Fruit fly (Drosophila melanogaster): ENCODE results near the gene nSyb.

The nSyb gene

DNA sequence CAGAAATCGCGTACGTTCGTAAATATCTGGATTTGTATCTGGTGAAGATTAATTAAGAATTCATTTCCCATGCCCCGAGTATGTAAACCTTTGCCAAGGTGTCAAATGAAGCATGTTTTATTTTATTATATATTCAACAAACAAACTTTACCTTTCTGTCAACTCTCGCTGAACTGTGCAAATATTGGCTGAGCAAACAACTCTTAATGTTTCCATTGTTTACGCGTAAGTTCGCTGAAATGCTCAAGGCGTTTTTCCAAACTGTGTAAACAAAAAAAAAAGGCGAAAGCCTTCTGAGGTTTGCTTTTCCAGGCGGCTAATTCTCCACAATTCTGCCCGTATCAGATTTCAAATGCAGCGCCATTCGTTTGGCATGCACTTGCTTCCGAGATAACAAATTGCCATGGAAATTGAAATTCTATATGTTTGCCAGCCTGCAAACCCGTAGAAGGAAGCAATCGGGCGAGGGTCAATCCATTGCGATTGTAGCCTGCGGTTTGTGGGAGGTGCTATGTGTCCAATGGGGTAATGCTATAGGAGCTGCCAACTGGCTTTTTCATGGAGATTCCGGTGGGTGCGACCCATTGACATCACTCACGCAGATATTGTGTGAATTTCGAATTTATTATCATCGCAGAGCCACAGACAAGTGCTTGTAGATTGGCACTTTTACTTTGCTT lies 45.7 kb downstream of the nSyb start (continued):
- TF ChIP-seq p53 (GFP tag; optimal IDR thresholded peaks at IDR 0.05) (peak; percentile 12), so (GFP tag; IDR thresholded peaks at IDR 0.05) (peak; percentile 66; the same call in 1 of the 3 replicates), Hey (tag; optimal IDR thresholded peaks at IDR 0.05) (peak; percentile 77), CG12219 (GFP tag; optimal IDR thresholded peaks at IDR 0.05) (peak; percentile 11), CG42726 (GFP tag; IDR thresholded peaks at IDR 0.05; ENCODE audit: partially characterized antibody) (no peak), nau (GFP tag; optimal IDR thresholded peaks at IDR 0.05) (no peak), CG14667 (GFP tag; IDR thresholded peaks at IDR 0.05) (no peak), CG11093 (GFP tag; IDR thresholded peaks at IDR 0.05) (no peak), Nf-YA (GFP tag; IDR thresholded peaks at IDR 0.05) (peak; percentile 47; the same call in 1 of the 2 replicates), peb (GFP tag; IDR thresholded peaks at IDR 0.05) (no peak), sr (GFP tag; IDR thresholded peaks at IDR 0.05) (no peak), Sry-δ (GFP tag; optimal IDR thresholded peaks at IDR 0.05) (peak; percentile 19), vvl (GFP tag; IDR thresholded peaks at IDR 0.05) (no peak), Hand (GFP tag; optimal IDR thresholded peaks at IDR 0.05) (peak; percentile 74), fd96Cb (tag; optimal IDR thresholded peaks at IDR 0.05) (peak; percentile 19), CG7556 (GFP tag; optimal IDR thresholded peaks at IDR 0.05) (peak; percentile 65), NFAT (GFP tag; IDR thresholded peaks at IDR 0.05) (0 out of 2 replicates have a peak, but pooled peaks have one; percentile 41), bsh (GFP tag; optimal IDR thresholded peaks at IDR 0.05) (no peak), ewg (GFP tag; optimal IDR thresholded peaks at IDR 0.05) (no peak), Trl (optimal IDR thresholded peaks at IDR 0.05) (no peak), Trl (GFP tag; optimal IDR thresholded peaks at IDR 0.05) (peak; percentile 73), CG1024 (GFP tag; IDR thresholded peaks at IDR 0.05) (no peak), prd (optimal IDR thresholded peaks at IDR 0.05) (no peak), prd (GFP tag; IDR thresholded peaks at IDR 0.05) (no peak), grau (tag; optimal IDR thresholded peaks at IDR 0.05) (peak; percentile 53), slbo (GFP tag; IDR thresholded peaks at IDR 0.05) (peak; percentile 33), ci (GFP tag; IDR thresholded peaks at IDR 0.05) (peak; percentile 67), CG4360 (GFP tag; IDR thresholded peaks at IDR 0.05) (no peak), Elba2 (GFP tag; optimal IDR thresholded peaks at IDR 0.05) (no peak), slp2 (GFP tag; optimal IDR thresholded peaks at IDR 0.05) (no peak), CG8290 (GFP tag; optimal IDR thresholded peaks at IDR 0.05) (no peak), CG8290 (tag; optimal IDR thresholded peaks at IDR 0.05) (no peak), row (GFP tag; IDR thresholded peaks at IDR 0.05) (no peak), CG16813 (GFP tag; IDR thresholded peaks at IDR 0.05; ENCODE audit: partially characterized antibody) (no peak), CG17385 (GFP tag; optimal IDR thresholded peaks at IDR 0.05) (peak; percentile 59), Awh (GFP tag; IDR thresholded peaks at IDR 0.05) (peak; percentile 61; the same call in 1 of the 2 replicates), aop (GFP tag; IDR thresholded peaks at IDR 0.05) (no peak), Ada2b (GFP tag; IDR thresholded peaks at IDR 0.05) (peak; percentile 52), CG6254 (GFP tag; optimal IDR thresholded peaks at IDR 0.05) (no peak), CG10209 (GFP tag; optimal IDR thresholded peaks at IDR 0.05) (peak; percentile 82), eyg (GFP tag; optimal IDR thresholded peaks at IDR 0.05) (peak; percentile 78), Stat92E (GFP tag; optimal IDR thresholded peaks at IDR 0.05) (no peak), ERR (GFP tag; optimal IDR thresholded peaks at IDR 0.05) (peak; percentile 39), CG18764 (GFP tag; optimal IDR thresholded peaks at IDR 0.05) (no peak), Pdp1 (GFP tag; optimal IDR thresholded peaks at IDR 0.05) (peak in 1 of 2 experiments; percentile 23), hth (optimal IDR thresholded peaks at IDR 0.05) (no peak), sob (GFP tag; IDR thresholded peaks at IDR 0.05) (peak; percentile 84; the same call in 1 of the 2 replicates), CG15073 (GFP tag; optimal IDR thresholded peaks at IDR 0.05) (no peak), Doc2 (GFP tag; IDR thresholded peaks at IDR 0.05) (no peak), CG17328 (GFP tag; IDR thresholded peaks at IDR 0.05) (no peak), CG8359 (GFP tag; optimal IDR thresholded peaks at IDR 0.05; ENCODE audit: borderline replicate concordance) (peak; percentile 30)
